Worm (Caenorhabditis elegans) whole organism, L3 larva: ENCODE measurements around the gene F21D5.6.

Source experiments
- aly-2 ChIP-seq: fragments of 150-350 bp; optimal IDR thresholded peaks from 2 replicates; lab custom pipeline; 2014; ENCODE audit warnings: missing biosample characterization, missing genetic modification characterization
- ceh-28 ChIP-seq: fragments of 150-350 bp; optimal IDR thresholded peaks from 2 replicates; lab custom pipeline; 2014; ENCODE audit warnings: missing biosample characterization, missing genetic modification reagents, missing genetic modification characterization
- ceh-82 ChIP-seq: fragments of 150-350 bp; optimal IDR thresholded peaks from 2 replicates; lab custom pipeline; 2014; ENCODE audit warnings: missing biosample characterization, missing genetic modification characterization
- ceh-9 ChIP-seq: sonication (generic microtip); optimal IDR thresholded peaks from 2 replicates; lab custom pipeline; 2018; ENCODE audit warnings: missing biosample characterization, missing genetic modification characterization
- nhr-11 ChIP-seq: fragments of 150-350 bp; optimal IDR thresholded peaks from 2 replicates; lab custom pipeline; 2014; ENCODE audit warnings: missing biosample characterization, missing genetic modification characterization
- nhr-12 ChIP-seq: fragments of 150-350 bp; optimal IDR thresholded peaks from 2 replicates; lab custom pipeline; 2014; ENCODE audit warnings: missing biosample characterization, missing genetic modification characterization
- nhr-25 ChIP-seq: sonication (generic microtip); optimal IDR thresholded peaks from 2 replicates; lab custom pipeline; 2017; ENCODE audit warnings: missing biosample characterization, missing genetic modification characterization
- nhr-28 ChIP-seq: fragments of 150-350 bp; optimal IDR thresholded peaks from 2 replicates; lab custom pipeline; 2014; ENCODE audit warnings: missing biosample characterization, missing genetic modification characterization

- TF ChIP-seq aly-2: no peak
- no peak for TF ChIP-seq nhr-25
- TF ChIP-seq ceh-28: no peak
- no peak for TF ChIP-seq nhr-12
- TF ChIP-seq ceh-82 (tag; lab: Kevin White, UChicago): no peak
- TF ChIP-seq nhr-11 (tag; lab: Kevin White, UChicago): no peak
- TF ChIP-seq ceh-9 (tag; lab: Kevin White, UChicago): no peak
- TF ChIP-seq nhr-28 (tag; lab: Kevin White, UChicago): no peak
Observed at ce11 chrIV:8754146-8754545, 13.0 kb upstream of the F21D5.6 start.
